Worm (Caenorhabditis elegans): Measurements from ENCODE around the gene T28B11.1.

ce11 chrV:10720303-10720847, 11.8 kb downstream of the T28B11.1 start:
- TF ChIP-seq ces-1 (GFP tag; optimal IDR thresholded peaks at IDR 0.05) (peak; percentile 16), cnd-1 (tag; optimal IDR thresholded peaks at IDR 0.05) (no peak), lsy-2 (tag; optimal IDR thresholded peaks at IDR 0.05) (no peak), pha-4 (tag; optimal IDR thresholded peaks at IDR 0.05) (no peak), hlh-1 (tag; optimal IDR thresholded peaks at IDR 0.05) (peak; percentile 98), snpc-4 (tag; optimal IDR thresholded peaks at IDR 0.05) (no peak), ceh-43 (GFP tag; optimal IDR thresholded peaks at IDR 0.05) (no peak), blmp-1 (tag; optimal IDR thresholded peaks at IDR 0.05) (no peak), lin-13 (tag; optimal IDR thresholded peaks at IDR 0.05) (no peak), nhr-28 (tag; optimal IDR thresholded peaks at IDR 0.05) (no peak), nhr-237 (tag; optimal IDR thresholded peaks at IDR 0.05) (no peak), nhr-12 (tag; optimal IDR thresholded peaks at IDR 0.05) (no peak)

Data from whole organism, mixed stage, embryonic.